Worm (Caenorhabditis elegans) whole organism, mixed stage, embryonic: ENCODE data around the gene ZK899.7.

ENCODE experiments used
- M03D4.4 ChIP-seq: sonication (generic microtip); optimal IDR thresholded peaks from 2 replicates; lab custom pipeline; 2017; ENCODE audit warnings: mild to moderate bottlenecking, missing genetic modification characterization, missing compliant biosample characterization
- blmp-1 ChIP-seq: fragments of 150-350 bp; optimal IDR thresholded peaks from 2 replicates; lab custom pipeline; 2014; ENCODE audit warnings: missing biosample characterization, missing genetic modification characterization
- ceh-39 ChIP-seq: fragments of 150-350 bp; optimal IDR thresholded peaks from 2 replicates; lab custom pipeline; 2014; ENCODE audit warnings: missing biosample characterization, missing genetic modification characterization
- ceh-83 ChIP-seq: fragments of 200-800 bp; sonication (Bioruptor generic); optimal IDR thresholded peaks from 2 replicates; lab custom pipeline; 2018; ENCODE audit warnings: mild to moderate bottlenecking, missing genetic modification characterization, missing compliant biosample characterization
- ces-1 ChIP-seq: fragments of 150-350 bp; optimal IDR thresholded peaks from 2 replicates; lab custom pipeline; 2014; ENCODE audit warnings: missing biosample characterization, missing genetic modification reagents, missing genetic modification characterization
- cnd-1 ChIP-seq: fragments of 200-800 bp; sonication (Bioruptor generic); optimal IDR thresholded peaks from 2 replicates; lab custom pipeline; 2018; ENCODE audit warnings: mild to moderate bottlenecking, missing genetic modification characterization, missing compliant biosample characterization
- drap-1 ChIP-seq: fragments of 200-800 bp; sonication (Bioruptor generic); optimal IDR thresholded peaks from 3 replicates; lab custom pipeline; 2018; ENCODE audit warnings: mild to moderate bottlenecking, missing genetic modification characterization, missing compliant biosample characterization
- ham-2 ChIP-seq: fragments of 200-800 bp; sonication (Bioruptor generic); optimal IDR thresholded peaks from 2 replicates; lab custom pipeline; 2018; ENCODE audit warnings: mild to moderate bottlenecking, missing genetic modification characterization, missing compliant biosample characterization
- hlh-1 ChIP-seq: fragments of 150-350 bp; optimal IDR thresholded peaks from 2 replicates; lab custom pipeline; 2014; ENCODE audit warnings: missing biosample characterization, missing genetic modification reagents, missing genetic modification characterization
- lin-13 ChIP-seq: fragments of 150-350 bp; optimal IDR thresholded peaks from 2 replicates; lab custom pipeline; 2014; ENCODE audit warnings: missing biosample characterization, missing genetic modification characterization
- lin-32 ChIP-seq: fragments of 200-800 bp; sonication (Bioruptor generic); optimal IDR thresholded peaks from 2 replicates; lab custom pipeline; 2018; ENCODE audit warnings: mild to moderate bottlenecking, missing genetic modification characterization, missing compliant biosample characterization
- lsy-2 ChIP-seq: fragments of 150-350 bp; optimal IDR thresholded peaks from 2 replicates; lab custom pipeline; 2014; ENCODE audit warnings: missing biosample characterization, missing genetic modification characterization
- mab-5 ChIP-seq: fragments of 150-350 bp; optimal IDR thresholded peaks from 2 replicates; lab custom pipeline; 2014; ENCODE audit warnings: missing biosample characterization, missing genetic modification characterization
- mep-1 ChIP-seq: fragments of 150-350 bp; optimal IDR thresholded peaks from 2 replicates; lab custom pipeline; 2017; ENCODE audit warnings: missing biosample characterization, missing genetic modification reagents, missing genetic modification characterization, inconsistent platforms
- mls-2 ChIP-seq: sonication (generic microtip); optimal IDR thresholded peaks from 2 replicates; lab custom pipeline; 2016; ENCODE audit warnings: mild to moderate bottlenecking, missing genetic modification characterization, moderate library complexity, missing compliant biosample characterization
- nhr-12 ChIP-seq: fragments of 150-350 bp; optimal IDR thresholded peaks from 2 replicates; lab custom pipeline; 2014; ENCODE audit warnings: missing biosample characterization, missing genetic modification characterization
- nhr-2 ChIP-seq: fragments of 150-350 bp; optimal IDR thresholded peaks from 2 replicates; lab custom pipeline; 2014; ENCODE audit warnings: missing biosample characterization, missing genetic modification characterization
- nhr-237 ChIP-seq: fragments of 150-350 bp; optimal IDR thresholded peaks from 2 replicates; lab custom pipeline; 2014; ENCODE audit warnings: missing biosample characterization, missing genetic modification characterization
- nhr-76 ChIP-seq: sonication (generic microtip); optimal IDR thresholded peaks from 2 replicates; lab custom pipeline; 2017; ENCODE audit warnings: missing biosample characterization, missing genetic modification characterization
- pha-4 ChIP-seq: fragments of 150-350 bp; optimal IDR thresholded peaks from 2 replicates; lab custom pipeline; 2018; ENCODE audit warnings: missing biosample characterization, missing genetic modification reagents, missing genetic modification characterization
- sem-2 ChIP-seq: fragments of 200-800 bp; sonication (Bioruptor generic); optimal IDR thresholded peaks from 2 replicates; lab custom pipeline; 2018; ENCODE audit warnings: mild to moderate bottlenecking, missing genetic modification characterization, missing compliant biosample characterization
- snpc-4 ChIP-seq: fragments of 150-350 bp; optimal IDR thresholded peaks from 2 replicates; lab custom pipeline; 2014; ENCODE audit warnings: missing biosample characterization, missing genetic modification characterization
- sptf-1 ChIP-seq: sonication (generic microtip); optimal IDR thresholded peaks from 2 replicates; lab custom pipeline; 2017; ENCODE audit warnings: mild to moderate bottlenecking, missing genetic modification characterization, moderate library complexity, missing compliant biosample characterization
- tbx-8 ChIP-seq: fragments of 200-800 bp; sonication (Bioruptor generic); optimal IDR thresholded peaks from 2 replicates; lab custom pipeline; 2018; ENCODE audit warnings: mild to moderate bottlenecking, missing genetic modification characterization, moderate library complexity, missing compliant biosample characterization
- unc-120 ChIP-seq: sonication (generic microtip); optimal IDR thresholded peaks from 2 replicates; lab custom pipeline; 2017; ENCODE audit warnings: missing genetic modification characterization, missing compliant biosample characterization; ENCODE audit not compliant: poor library complexity, severe bottlenecking
- unc-62 ChIP-seq: fragments of 150-350 bp; optimal IDR thresholded peaks from 2 replicates; lab custom pipeline; 2014; ENCODE audit warnings: missing biosample characterization, missing genetic modification reagents, missing genetic modification characterization
- zip-8 ChIP-seq: fragments of 150-350 bp; optimal IDR thresholded peaks from 2 replicates; lab custom pipeline; 2014; ENCODE audit warnings: missing biosample characterization, missing genetic modification characterization
- ztf-11 ChIP-seq: fragments of 150-350 bp; optimal IDR thresholded peaks from 2 replicates; lab custom pipeline; 2014; ENCODE audit warnings: missing biosample characterization, missing genetic modification characterization

Gene ZK899.7

DNA sequence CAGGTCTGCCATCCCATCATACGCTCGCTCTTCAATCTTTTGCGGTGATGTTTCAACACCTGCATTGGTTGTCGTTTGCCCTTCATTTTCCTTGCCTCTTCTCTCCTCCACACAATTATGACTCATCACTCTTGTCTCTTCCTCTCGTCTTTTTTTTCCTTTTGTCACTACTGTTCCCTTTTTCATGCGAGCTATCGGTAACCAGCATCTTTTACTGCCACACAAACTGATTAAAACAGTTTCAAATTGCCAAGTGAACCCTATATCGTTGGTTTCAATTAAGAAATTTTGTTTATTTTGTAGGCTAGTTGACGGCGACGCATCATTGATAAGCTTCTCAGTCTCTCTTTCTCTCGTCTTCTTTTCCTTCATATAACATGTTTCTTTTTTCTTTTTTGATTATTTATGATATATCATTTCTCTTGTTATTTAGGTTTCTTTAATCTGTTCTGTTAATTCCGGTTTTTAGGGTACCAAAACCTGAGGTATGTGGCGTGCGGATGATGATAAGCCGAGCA lies 3.0 kb downstream of the ZK899.7 start, which contains the start of gene ZK899.1:
Gene ZK899.1, plus strand, starts transcription at position 468 of the 518 bp plus-strand sequence.
- TF ChIP-seq ztf-11 (tag; lab: Kevin White, UChicago) (no peak), sptf-1 (tag; lab: Kevin White, UChicago) (no peak)

DNA sequence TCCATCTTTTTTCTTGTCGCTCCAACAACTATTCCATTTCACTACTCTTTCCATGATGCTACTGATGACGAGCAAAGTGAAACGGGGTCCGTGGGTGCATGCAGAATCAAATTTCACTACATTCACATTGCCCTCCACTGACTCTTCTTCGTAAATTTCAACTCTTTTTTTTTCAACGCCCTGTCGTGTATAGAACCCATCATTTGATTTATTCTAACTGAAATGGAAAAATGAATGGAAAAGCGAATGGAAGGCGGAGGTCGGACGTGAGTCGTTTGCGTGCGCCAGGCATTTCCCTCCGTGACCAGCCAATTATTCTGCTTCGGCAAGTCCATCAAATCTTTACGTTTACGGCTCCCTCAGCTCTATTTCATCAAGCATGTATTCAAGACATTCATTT lies 5.4 kb downstream of the ZK899.7 start:
- TF ChIP-seq unc-62 (GFP tag; lab: Kevin White, UChicago) (no peak), ceh-83 (GFP tag; lab: Kevin White, UChicago) (no peak), sem-2 (GFP tag; lab: Kevin White, UChicago) (no peak), ceh-39 (tag; lab: Kevin White, UChicago) (no peak), hlh-1 (no peak), blmp-1 (tag; lab: Kevin White, UChicago) (no peak), ces-1 (GFP tag; lab: Kevin White, UChicago) (peak; percentile 40)

DNA sequence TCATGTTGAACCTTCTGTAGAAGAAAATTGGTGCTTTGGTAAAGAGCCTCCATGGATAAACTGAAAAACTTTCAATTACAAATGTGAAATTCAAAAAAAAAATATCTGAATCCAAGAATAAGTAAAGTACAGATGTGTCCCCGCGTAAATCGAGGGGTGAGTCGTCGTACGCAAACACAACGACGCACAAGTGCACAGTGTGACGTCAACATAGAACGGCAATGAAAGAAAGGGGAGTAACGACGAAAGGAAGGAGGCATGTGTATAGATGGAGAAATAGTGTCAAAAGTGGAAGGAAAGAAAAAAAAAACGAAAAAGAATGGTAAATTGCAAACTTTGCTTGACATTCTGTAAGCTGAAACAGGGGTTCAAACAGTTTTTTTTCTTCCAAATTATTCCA lies 7.7 kb downstream of the ZK899.7 start, which contains the start of gene memb-1:
Gene memb-1, minus strand, starts transcription at position 60 of the 400 bp plus-strand sequence.
- TF ChIP-seq zip-8 (tag; lab: Kevin White, UChicago) (peak; percentile 55), sptf-1 (tag; lab: Kevin White, UChicago) (peak; percentile 47), drap-1 (GFP tag; lab: Kevin White, UChicago) (peak; percentile 52), mls-2 (tag; lab: Kevin White, UChicago) (peak; percentile 20), nhr-237 (no peak), lin-13 (peak; percentile 3), pha-4 (tag; lab: Kevin White, UChicago) (peak; percentile 65), snpc-4 (tag; lab: Kevin White, UChicago) (no peak), hlh-1 (no peak), ceh-83 (GFP tag; lab: Kevin White, UChicago) (no peak), ces-1 (GFP tag; lab: Kevin White, UChicago) (peak; percentile 38), lsy-2 (tag; lab: Kevin White, UChicago) (peak; percentile 15), mep-1 (peak; percentile 80), nhr-12 (no peak)

- TF ChIP-seq unc-62 (GFP tag; lab: Kevin White, UChicago) (no peak), sem-2 (GFP tag; lab: Kevin White, UChicago) (no peak), lin-32 (GFP tag; lab: Kevin White, UChicago) (peak; percentile 51)
Observed at ce11 chrX:9436843-9437312, 12.4 kb downstream of the ZK899.7 start, which contains the start of gene tbb-4. tbb-4 (minus strand) TSS chrX:9436893.

- TF ChIP-seq ceh-39 (tag; lab: Kevin White, UChicago) (peak; percentile 66), unc-120 (tag; lab: Kevin White, UChicago) (peak; percentile 27), pha-4 (tag; lab: Kevin White, UChicago) (peak; percentile 38), nhr-76 (tag; lab: Kevin White, UChicago) (no peak), lsy-2 (tag; lab: Kevin White, UChicago) (no peak), ham-2 (GFP tag; lab: Kevin White, UChicago) (peak; percentile 13)
Observed at ce11 chrX:9431002-9431482, 18.2 kb downstream of the ZK899.7 start, which contains the start of gene B0272.3. B0272.3 (plus strand) TSS chrX:9431432.

ce11 chrX:9428059-9428458 lies 21.2 kb downstream of the ZK899.7 start, which contains the start of gene B0272.4:
B0272.4 (plus strand) TSS chrX:9428431.
- TF ChIP-seq ceh-83 (GFP tag; lab: Kevin White, UChicago) (no peak), ham-2 (GFP tag; lab: Kevin White, UChicago) (no peak), lsy-2 (tag; lab: Kevin White, UChicago) (no peak)
- TF ChIP-seq, all 35 proteins: peak for 0

DNA sequence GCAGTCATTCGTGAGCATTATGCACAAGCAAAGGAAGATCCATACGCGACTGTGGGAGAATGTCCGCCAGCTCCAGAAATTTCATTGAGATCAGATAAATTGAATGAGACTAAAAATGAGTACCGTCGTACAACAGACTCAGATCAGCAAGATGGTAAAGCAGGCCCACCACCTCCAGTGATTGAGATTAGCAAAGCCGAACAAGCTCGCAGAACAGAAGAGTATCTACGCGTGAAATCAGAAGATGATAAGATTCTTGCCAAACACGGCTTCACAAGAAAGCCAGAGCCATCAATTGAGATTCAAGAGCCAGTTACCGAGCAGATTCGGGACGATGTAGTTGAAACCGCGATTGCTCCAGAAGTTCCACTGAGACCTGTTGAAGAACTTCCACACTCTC lies 31.3 kb downstream of the ZK899.7 start:
- TF ChIP-seq unc-62 (GFP tag; lab: Kevin White, UChicago) (no peak), lin-32 (GFP tag; lab: Kevin White, UChicago) (no peak), unc-120 (tag; lab: Kevin White, UChicago) (no peak), ztf-11 (tag; lab: Kevin White, UChicago) (no peak), cnd-1 (tag; lab: Kevin White, UChicago) (no peak), ham-2 (GFP tag; lab: Kevin White, UChicago) (no peak), blmp-1 (tag; lab: Kevin White, UChicago) (no peak), nhr-2 (tag; lab: Kevin White, UChicago) (no peak), mab-5 (tag; lab: Kevin White, UChicago) (no peak), ceh-83 (GFP tag; lab: Kevin White, UChicago) (no peak), M03D4.4 (no peak), mls-2 (tag; lab: Kevin White, UChicago) (no peak), ces-1 (GFP tag; lab: Kevin White, UChicago) (no peak), zip-8 (tag; lab: Kevin White, UChicago) (no peak), nhr-76 (tag; lab: Kevin White, UChicago) (no peak), ceh-39 (tag; lab: Kevin White, UChicago) (no peak), hlh-1 (no peak), drap-1 (GFP tag; lab: Kevin White, UChicago) (no peak), tbx-8 (GFP tag; lab: Kevin White, UChicago) (no peak)
- TF ChIP-seq, all 35 proteins: peak for 0
